Fruit fly (Drosophila melanogaster): ENCODE measurements around the gene pnr.

DNA sequence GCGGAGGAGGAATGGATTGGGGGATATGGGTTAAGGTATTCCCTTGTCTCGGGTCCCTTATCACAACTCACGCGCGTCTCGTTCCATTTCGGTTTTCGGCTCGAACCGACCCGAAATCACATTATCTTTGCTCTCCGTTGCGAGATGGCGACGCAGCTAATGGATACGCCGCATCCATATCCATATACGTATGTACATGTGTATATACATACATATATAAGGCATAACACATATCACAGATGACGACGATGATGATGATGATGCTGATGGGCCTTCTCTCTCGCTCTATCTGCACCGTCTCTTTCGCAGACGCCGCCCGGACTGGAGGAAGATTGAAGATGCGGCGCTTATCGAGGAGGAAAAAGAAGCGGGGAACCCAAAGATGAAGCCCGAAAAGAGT is 3.9 kb upstream of the pnr start:
- TF ChIP-seq Dll (optimal IDR thresholded peaks at IDR 0.05), result no peak
- TF ChIP-seq CG8478 (optimal IDR thresholded peaks at IDR 0.05), result no peak

Data from whole organism.